Worm (Caenorhabditis elegans) whole organism, young adult: ENCODE results near the gene inft-2.

Experiments
- D2030.7 ChIP-seq: fragments of 200-800 bp; sonication (Bioruptor generic); IDR thresholded peaks from 2 replicates; pipeline ENCODE4 v1.3.6; 2022; ENCODE audit warnings: missing genetic modification reagents, missing genetic modification characterization, missing compliant biosample characterization
- F22D6.2 ChIP-seq: sonication (generic microtip); optimal IDR thresholded peaks from 2 replicates; lab custom pipeline; 2016; ENCODE audit warnings: mild to moderate bottlenecking, missing genetic modification characterization, missing compliant biosample characterization
- F23B12.7 ChIP-seq: sonication (generic microtip); optimal IDR thresholded peaks from 2 replicates; lab custom pipeline; 2017; ENCODE audit warnings: missing genetic modification characterization, mild to moderate bottlenecking, missing compliant biosample characterization, antibody characterized with exemption, moderate library complexity; ENCODE audit not compliant: insufficient read depth
- F37B4.10 ChIP-seq: fragments of 200-800 bp; sonication (Bioruptor generic); IDR thresholded peaks from 2 replicates; pipeline ENCODE4 v1.3.6; 2022; ENCODE audit warnings: missing genetic modification characterization, missing compliant biosample characterization
- Y56A3A.18 ChIP-seq: fragments of 200-800 bp; sonication (Bioruptor generic); IDR thresholded peaks from 2 replicates; pipeline ENCODE4 v1.3.6; 2022; ENCODE audit warnings: missing genetic modification reagents, missing genetic modification characterization, missing compliant biosample characterization
- Y79H2A.3 ChIP-seq: fragments of 200-800 bp; sonication (Bioruptor generic); conservative IDR thresholded peaks from 2 replicates; pipeline ENCODE4 v1.3.6; 2022; ENCODE audit warnings: missing genetic modification reagents, missing genetic modification characterization, missing compliant biosample characterization
- Y95B8A.8 ChIP-seq: fragments of 200-800 bp; sonication (Bioruptor generic); IDR thresholded peaks from 2 replicates; pipeline ENCODE4 v1.3.6; 2022; ENCODE audit warnings: missing genetic modification reagents, missing genetic modification characterization, missing compliant biosample characterization
- ama-1 ChIP-seq, 3 experiments: fragments of 150-350 bp in 1 of 3; sonication (generic microtip) in 2 of 3; optimal IDR thresholded peaks; 2 replicates each; lab custom pipeline; 2014 to 2018; ENCODE audit warnings: missing biosample characterization in 2 of 3, missing genetic modification characterization in 2 of 3, missing genetic modification reagents in 2 of 3
- aptf-3 ChIP-seq: fragments of 200-800 bp; sonication (Bioruptor generic); IDR thresholded peaks from 2 replicates; pipeline ENCODE4 v1.3.6; 2022; ENCODE audit warnings: missing genetic modification characterization, missing compliant biosample characterization
- atf-7 ChIP-seq: sonication (generic microtip); optimal IDR thresholded peaks from 2 replicates; lab custom pipeline; 2017; ENCODE audit warnings: mild to moderate bottlenecking, missing genetic modification characterization, missing compliant biosample characterization
- athp-1 ChIP-seq: sonication (generic microtip); optimal IDR thresholded peaks from 2 replicates; lab custom pipeline; 2017; ENCODE audit warnings: mild to moderate bottlenecking, missing genetic modification characterization, missing compliant biosample characterization
- attf-6 ChIP-seq: fragments of 200-800 bp; sonication (Bioruptor generic); IDR thresholded peaks from 2 replicates; pipeline ENCODE4 v1.3.6; 2022; ENCODE audit warnings: missing genetic modification reagents, missing genetic modification characterization, missing compliant biosample characterization
- bed-1 ChIP-seq: fragments of 200-800 bp; sonication (Bioruptor generic); IDR thresholded peaks from 2 replicates; pipeline ENCODE4 v1.3.6; 2022; ENCODE audit warnings: missing genetic modification reagents, missing genetic modification characterization, missing compliant biosample characterization
- bed-2 ChIP-seq: fragments of 200-800 bp; sonication (Bioruptor generic); IDR thresholded peaks from 2 replicates; pipeline ENCODE4 v1.3.6; 2022; ENCODE audit warnings: missing genetic modification reagents, missing genetic modification characterization, missing compliant biosample characterization
- cebp-1 ChIP-seq, 2 experiments: fragments of 200-800 bp in 1 of 2; sonication (Bioruptor generic) in 1 of 2; sonication (generic microtip) in 1 of 2; IDR thresholded peaks in 1 of 2; optimal IDR thresholded peaks in 1 of 2; 2 replicates each; pipeline versions ENCODE4 v1.3.6 to Lab custom; 2017 to 2022; ENCODE audit warnings: missing compliant biosample characterization in 2 of 2, missing genetic modification characterization in 2 of 2, mild to moderate bottlenecking in 1 of 2, missing genetic modification reagents in 1 of 2, moderate library complexity in 1 of 2
- ceh-40 ChIP-seq: fragments of 200-800 bp; sonication (Bioruptor generic); IDR thresholded peaks from 2 replicates; pipeline ENCODE4 v1.3.6; 2022; ENCODE audit warnings: missing genetic modification characterization, missing compliant biosample characterization
- dox-1 ChIP-seq: fragments of 200-800 bp; sonication (Bioruptor generic); IDR thresholded peaks from 2 replicates; pipeline ENCODE4 v1.3.6; 2022; ENCODE audit warnings: missing genetic modification reagents, missing genetic modification characterization, missing compliant biosample characterization
- efl-1 ChIP-seq: fragments of 150-350 bp; optimal IDR thresholded peaks from 2 replicates; lab custom pipeline; 2014; ENCODE audit warnings: missing biosample characterization, missing genetic modification reagents, missing genetic modification characterization
- egl-18 ChIP-seq: fragments of 200-800 bp; sonication (Bioruptor generic); IDR thresholded peaks from 2 replicates; pipeline ENCODE4 v1.3.6; 2022; ENCODE audit warnings: missing genetic modification reagents, missing genetic modification characterization, missing compliant biosample characterization
- him-1 ChIP-seq: sonication (generic microtip); optimal IDR thresholded peaks from 2 replicates; lab custom pipeline; 2016; ENCODE audit warnings: missing genotype, missing genetic modification reagents, missing genetic modification characterization, missing compliant biosample characterization
- lag-1 ChIP-seq: fragments of 200-800 bp; sonication (Bioruptor generic); IDR thresholded peaks from 2 replicates; pipeline ENCODE4 v1.3.6; 2022; ENCODE audit warnings: missing genetic modification reagents, missing genetic modification characterization, missing compliant biosample characterization
- let-526 ChIP-seq: fragments of 200-800 bp; sonication (Bioruptor generic); IDR thresholded peaks from 2 replicates; pipeline ENCODE4 v1.3.6; 2022; ENCODE audit warnings: missing genetic modification reagents, missing genetic modification characterization, missing compliant biosample characterization
- lin-26 ChIP-seq: fragments of 200-800 bp; sonication (Bioruptor generic); IDR thresholded peaks from 2 replicates; pipeline ENCODE4 v1.3.6; 2022; ENCODE audit warnings: missing genetic modification reagents, missing genetic modification characterization, missing compliant biosample characterization
- lsl-1 ChIP-seq: fragments of 200-800 bp; sonication (Bioruptor generic); optimal IDR thresholded peaks from 2 replicates; lab custom pipeline; 2018; ENCODE audit warnings: mild to moderate bottlenecking, missing genetic modification characterization, moderate library complexity, missing compliant biosample characterization
- lsy-27 ChIP-seq: sonication (generic microtip); optimal IDR thresholded peaks from 2 replicates; lab custom pipeline; 2017; ENCODE audit warnings: missing genetic modification characterization, mild to moderate bottlenecking, missing compliant biosample characterization, antibody characterized with exemption, missing genotype, borderline replicate concordance; ENCODE audit not compliant: insufficient read depth
- madf-8 ChIP-seq: fragments of 200-800 bp; sonication (Bioruptor generic); conservative IDR thresholded peaks from 2 replicates; pipeline ENCODE4 v1.3.6; 2022; ENCODE audit warnings: missing genetic modification reagents, missing genetic modification characterization, missing compliant biosample characterization
- mel-28 ChIP-seq: sonication (generic microtip); optimal IDR thresholded peaks from 2 replicates; lab custom pipeline; 2016; ENCODE audit warnings: borderline replicate concordance, mild to moderate bottlenecking, missing genetic modification characterization, missing compliant biosample characterization
- nfya-1 ChIP-seq: sonication (generic microtip); optimal IDR thresholded peaks from 2 replicates; lab custom pipeline; 2017; ENCODE audit warnings: antibody characterized with exemption, missing compliant biosample characterization, missing genetic modification characterization, borderline replicate concordance; ENCODE audit not compliant: insufficient read depth
- nfyb-1 ChIP-seq: fragments of 200-800 bp; sonication (Bioruptor generic); IDR thresholded peaks from 2 replicates; pipeline ENCODE4 v1.3.6; 2022; ENCODE audit warnings: missing genetic modification reagents, missing genetic modification characterization, missing compliant biosample characterization
- nhr-27 ChIP-seq: fragments of 200-800 bp; sonication (Bioruptor generic); optimal IDR thresholded peaks from 2 replicates; lab custom pipeline; 2018; ENCODE audit warnings: mild to moderate bottlenecking, missing genetic modification characterization, moderate library complexity, missing compliant biosample characterization
- rec-8 ChIP-seq, 2 experiments: sonication (generic microtip); optimal IDR thresholded peaks; 2 replicates each; lab custom pipeline; 2016; ENCODE audit warnings: mild to moderate bottlenecking in 2 of 2, missing genetic modification characterization in 2 of 2, missing genetic modification reagents in 2 of 2, missing genotype in 2 of 2, missing biosample characterization in 1 of 2, missing compliant biosample characterization in 1 of 2, moderate library complexity in 1 of 2
- snpc-4 ChIP-seq, 5 experiments: fragments of 150-350 bp in 1 of 5; sonication (generic microtip) in 4 of 5; optimal IDR thresholded peaks; 2 replicates each; lab custom pipeline; 2014 to 2018; ENCODE audit warnings: missing genetic modification characterization in 5 of 5, missing biosample characterization in 3 of 5, antibody characterized with exemption in 2 of 5, mild to moderate bottlenecking in 2 of 5, missing compliant biosample characterization in 2 of 5, missing genotype in 2 of 5, moderate library complexity in 2 of 5, missing genetic modification reagents in 1 of 5
- somi-1 ChIP-seq: fragments of 200-800 bp; sonication (Bioruptor generic); optimal IDR thresholded peaks from 2 replicates; lab custom pipeline; 2018; ENCODE audit warnings: mild to moderate bottlenecking, missing genetic modification characterization, missing compliant biosample characterization
- tbx-9 ChIP-seq: sonication (generic microtip); optimal IDR thresholded peaks from 2 replicates; lab custom pipeline; 2016; ENCODE audit warnings: borderline replicate concordance, missing genetic modification characterization, inconsistent platforms, missing compliant biosample characterization
- tlf-1 ChIP-seq: fragments of 200-800 bp; sonication (Bioruptor generic); optimal IDR thresholded peaks from 2 replicates; lab custom pipeline; 2018; ENCODE audit warnings: mild to moderate bottlenecking, missing genetic modification characterization, missing compliant biosample characterization
- zfh-2 ChIP-seq: fragments of 200-800 bp; sonication (Bioruptor generic); conservative IDR thresholded peaks from 2 replicates; pipeline ENCODE4 v1.3.6; 2022; ENCODE audit warnings: missing genetic modification reagents, missing genetic modification characterization, missing compliant biosample characterization
- ztf-6 ChIP-seq: fragments of 200-800 bp; sonication (Bioruptor generic); IDR thresholded peaks from 2 replicates; pipeline ENCODE4 v1.3.6; 2022; ENCODE audit warnings: missing genetic modification reagents, missing genetic modification characterization, missing compliant biosample characterization

inft-2 gene

DNA sequence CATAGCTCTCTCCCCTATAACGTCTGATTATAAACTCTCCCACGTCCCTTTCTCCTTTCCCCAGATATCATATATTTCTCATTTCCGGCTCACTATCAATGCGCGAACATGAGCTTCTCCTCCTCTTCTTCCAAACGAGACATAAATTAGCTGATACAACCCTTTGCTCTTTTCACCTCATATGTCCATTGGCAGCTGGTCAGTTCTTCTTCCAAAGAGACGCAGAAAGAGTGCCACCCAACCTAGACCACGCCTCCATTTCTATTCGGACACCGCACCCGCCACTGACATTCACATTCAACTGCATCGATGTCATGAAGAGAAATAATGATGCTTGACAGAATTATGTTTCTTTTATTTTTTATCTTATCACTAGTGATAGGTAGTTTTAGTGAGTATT is 16.6 kb downstream of the inft-2 start, which contains the start of gene fmi-1:
Gene fmi-1 (plus strand): TSS at position 301 of the 400 bp plus-strand sequence.
- TF ChIP-seq somi-1 (GFP tag; lab: Kevin White, UChicago) (no peak), Y56A3A.18 (GFP tag; lab: Robert Waterston, UW) (no peak), tlf-1 (no peak), attf-6 (GFP tag; lab: Robert Waterston, UW) (no peak)
- TF ChIP-seq, all 124 proteins: peak for 0

DNA sequence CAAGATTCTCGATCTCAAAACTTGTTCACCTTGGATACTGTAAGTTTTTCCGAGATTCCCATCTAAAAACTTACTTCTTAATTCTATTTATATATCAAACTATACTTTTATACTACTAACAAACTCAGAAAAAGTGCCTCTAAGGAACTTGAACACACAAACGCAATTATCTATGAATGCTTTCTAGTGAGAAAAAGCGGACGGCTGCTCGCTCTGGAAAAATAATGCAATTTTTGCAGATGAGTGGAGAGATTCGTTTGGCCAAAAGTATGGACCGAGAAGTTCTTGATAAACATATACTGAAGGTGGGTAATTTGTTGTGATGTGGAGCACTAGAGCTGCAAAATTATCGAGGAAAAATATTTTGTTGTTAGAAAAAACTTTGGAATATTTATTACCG is 17.9 kb downstream of the inft-2 start:
- no peak for TF ChIP-seq Y95B8A.8 (GFP tag; lab: Robert Waterston, UW)
- no peak for TF ChIP-seq efl-1
- TF ChIP-seq F37B4.10 (GFP tag; lab: Robert Waterston, UW), result no peak
- no peak for TF ChIP-seq lsl-1 (GFP tag; lab: Kevin White, UChicago)
- no peak for TF ChIP-seq D2030.7 (GFP tag; lab: Robert Waterston, UW)
- no peak for TF ChIP-seq zfh-2 (GFP tag; lab: Robert Waterston, UW)
- TF ChIP-seq mel-28 (tag; lab: Kevin White, UChicago), result no peak
- TF ChIP-seq him-1, result no peak

DNA sequence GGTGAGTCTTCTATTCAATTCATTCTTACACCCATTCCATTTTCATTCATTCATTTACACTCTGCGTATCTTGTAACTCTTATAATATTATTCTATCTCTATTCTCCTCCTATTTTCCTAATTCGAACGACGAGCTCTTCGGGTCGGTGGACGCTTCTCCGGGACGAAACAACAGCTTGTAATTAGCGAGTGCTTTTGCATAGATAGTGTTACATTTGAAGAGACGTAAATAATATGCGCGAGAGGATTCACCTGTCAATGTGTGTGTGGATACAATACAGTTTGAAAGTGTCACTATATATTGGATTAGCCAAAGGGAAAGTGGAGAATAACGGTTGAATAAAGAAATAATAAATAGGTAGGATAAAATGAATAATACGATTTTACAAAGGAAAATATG is 18.5 kb downstream of the inft-2 start:
- TF ChIP-seq rec-8 (tag; optimal IDR thresholded peaks at IDR 0.05; lab: Kevin White, UChicago) (no peak), F22D6.2 (no peak), Y79H2A.3 (GFP tag; lab: Robert Waterston, UW) (no peak), tbx-9 (no peak), snpc-4 (GFP tag; optimal IDR thresholded peaks at IDR 0.05; lab: Kevin White, UChicago) (no peak), snpc-4 (tag; optimal IDR thresholded peaks at IDR 0.05; lab: Kevin White, UChicago) (no peak)

DNA sequence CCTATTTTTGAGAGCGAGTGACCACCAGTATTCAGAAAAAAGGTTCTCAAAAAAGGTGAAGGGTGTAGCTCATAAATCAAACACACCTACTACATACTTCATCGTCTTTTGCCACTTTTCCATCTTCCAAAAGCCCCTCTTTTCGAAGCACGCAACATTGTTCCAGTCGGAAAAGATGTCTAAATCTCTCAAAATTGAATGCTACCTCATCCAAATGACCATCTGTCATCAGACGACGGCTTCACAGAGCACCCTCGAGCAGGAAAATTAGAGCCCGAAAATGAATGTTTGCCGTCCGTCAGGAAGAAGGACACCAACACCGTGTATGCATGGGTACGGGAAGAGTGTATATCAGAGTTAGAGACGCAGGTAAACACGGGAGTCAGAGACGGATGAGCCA is 19.4 kb downstream of the inft-2 start:
- TF ChIP-seq athp-1 (no peak), bed-2 (GFP tag; lab: Robert Waterston, UW) (no peak), lsy-27 (tag; lab: Kevin White, UChicago) (no peak), ama-1 (optimal IDR thresholded peaks at IDR 0.05; lab: Kevin White, UChicago) (no peak), ama-1 (GFP tag; optimal IDR thresholded peaks at IDR 0.05; lab: Kevin White, UChicago) (no peak), atf-7 (tag; lab: Kevin White, UChicago) (no peak), cebp-1 (GFP tag; IDR thresholded peaks at IDR 0.05; lab: Robert Waterston, UW) (no peak), cebp-1 (tag; optimal IDR thresholded peaks at IDR 0.05; lab: Kevin White, UChicago) (no peak), egl-18 (GFP tag; lab: Robert Waterston, UW) (no peak), ceh-40 (GFP tag; lab: Robert Waterston, UW) (no peak), madf-8 (GFP tag; lab: Robert Waterston, UW) (no peak), lin-26 (GFP tag; lab: Robert Waterston, UW) (no peak), nhr-27 (tag; lab: Kevin White, UChicago) (no peak), nfyb-1 (GFP tag; lab: Robert Waterston, UW) (no peak), nfya-1 (no peak), him-1 (no peak), lag-1 (GFP tag; lab: Robert Waterston, UW) (no peak)

DNA sequence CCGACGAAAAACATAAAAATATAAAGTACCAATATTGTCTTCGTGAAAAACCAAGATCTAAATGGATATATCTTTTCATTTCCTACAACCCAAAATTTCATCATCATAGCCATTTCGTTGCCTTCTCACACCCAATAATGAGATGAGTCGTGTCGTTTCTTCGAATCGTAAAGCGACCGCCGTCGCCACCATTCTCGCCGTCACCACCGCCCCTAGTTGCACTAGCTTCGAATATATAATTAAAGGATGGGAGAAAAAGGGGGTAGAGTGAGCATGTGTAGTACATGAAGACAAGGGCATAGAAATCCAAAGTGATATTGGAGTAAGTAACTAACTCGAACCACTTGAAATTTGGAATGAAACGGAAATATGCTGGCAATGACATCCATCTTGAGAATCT is 20.1 kb downstream of the inft-2 start:
- no peak for TF ChIP-seq ztf-6 (GFP tag; lab: Robert Waterston, UW)
- no peak for TF ChIP-seq let-526 (GFP tag; lab: Robert Waterston, UW)
- no peak for TF ChIP-seq bed-1 (GFP tag; lab: Robert Waterston, UW)
- TF ChIP-seq aptf-3 (GFP tag; lab: Robert Waterston, UW), result no peak
- no peak for TF ChIP-seq dox-1 (GFP tag; lab: Robert Waterston, UW)
- no peak for TF ChIP-seq him-1
- no peak for TF ChIP-seq F23B12.7 (tag; lab: Kevin White, UChicago)
- TF ChIP-seq, all 124 proteins: peak for 0
